Worm (Caenorhabditis elegans) whole organism, early embryonic: ENCODE measurements around the gene C24H10.3.

Experiments
- B0310.2 ChIP-seq: sonication (generic microtip); optimal IDR thresholded peaks from 2 replicates; lab custom pipeline; 2016; ENCODE audit warnings: mild to moderate bottlenecking, missing genetic modification characterization, missing compliant biosample characterization
- F13C5.2 ChIP-seq: sonication (generic microtip); optimal IDR thresholded peaks from 2 replicates; lab custom pipeline; 2017; ENCODE audit warnings: mild to moderate bottlenecking, missing genetic modification characterization, inconsistent platforms, missing compliant biosample characterization
- aly-1 ChIP-seq: sonication (generic microtip); optimal IDR thresholded peaks from 2 replicates; lab custom pipeline; 2016; ENCODE audit warnings: missing genetic modification characterization, missing compliant biosample characterization
- ama-1 ChIP-seq: fragments of 150-350 bp; optimal IDR thresholded peaks from 2 replicates; lab custom pipeline; 2014
- ceh-36 ChIP-seq: sonication (generic microtip); optimal IDR thresholded peaks from 2 replicates; lab custom pipeline; 2016; ENCODE audit warnings: missing genetic modification characterization, inconsistent platforms, missing compliant biosample characterization
- flt-1 ChIP-seq: fragments of 200-800 bp; sonication (Bioruptor generic); IDR thresholded peaks from 2 replicates; pipeline ENCODE4 v1.3.6; 2022; ENCODE audit warnings: missing genetic modification characterization, missing compliant biosample characterization
- hmg-4 ChIP-seq: fragments of 200-800 bp; sonication (Bioruptor generic); optimal IDR thresholded peaks from 2 replicates; lab custom pipeline; 2018; ENCODE audit warnings: mild to moderate bottlenecking, missing genetic modification characterization, missing compliant biosample characterization
- hnd-1 ChIP-seq: sonication (generic microtip); optimal IDR thresholded peaks from 2 replicates; lab custom pipeline; 2016; ENCODE audit warnings: missing genetic modification characterization, missing compliant biosample characterization
- pes-1 ChIP-seq: fragments of 200-800 bp; sonication (Bioruptor generic); IDR thresholded peaks from 2 replicates; pipeline ENCODE4 v1.3.6; 2022; ENCODE audit warnings: missing genetic modification reagents, missing genetic modification characterization, missing compliant biosample characterization
- sea-1 ChIP-seq: fragments of 200-800 bp; sonication (Bioruptor generic); conservative IDR thresholded peaks from 2 replicates; pipeline ENCODE4 v1.3.6; 2022; ENCODE audit warnings: missing genetic modification characterization, missing compliant biosample characterization
- tra-4 ChIP-seq: sonication (generic microtip); optimal IDR thresholded peaks from 2 replicates; lab custom pipeline; 2017; ENCODE audit warnings: missing genetic modification characterization, missing compliant biosample characterization

DNA sequence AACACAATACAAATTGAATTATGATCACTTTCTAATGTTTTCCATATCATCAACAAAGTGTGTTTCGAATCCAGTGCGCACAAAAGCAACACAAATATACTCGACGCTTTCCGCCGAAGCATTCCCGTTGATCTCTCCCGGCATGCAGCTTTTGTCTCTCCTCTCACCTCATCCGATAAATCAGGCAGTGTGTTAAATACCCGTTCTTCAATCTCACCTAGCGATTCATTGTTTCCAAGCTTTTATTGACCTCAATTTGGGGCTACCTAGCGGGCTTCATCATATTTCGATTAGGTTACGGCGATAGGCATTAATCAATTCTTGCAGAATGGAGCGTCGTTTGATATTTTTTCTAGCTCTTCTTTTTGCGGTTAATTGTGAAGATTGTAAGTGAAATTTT lies 36.6 kb upstream of the C24H10.3 start, which contains the start of gene ZC449.1:
- no peak for TF ChIP-seq tra-4 (tag; lab: Kevin White, UChicago)
- TF ChIP-seq sea-1 (GFP tag; lab: Robert Waterston, UW), result no peak
- no peak for TF ChIP-seq flt-1 (GFP tag; lab: Robert Waterston, UW)
- TF ChIP-seq ama-1 (lab: Kevin White, UChicago), result no peak
- no peak for TF ChIP-seq hnd-1 (tag; lab: Kevin White, UChicago)
- no peak for TF ChIP-seq B0310.2 (tag; lab: Kevin White, UChicago)
- TF ChIP-seq hmg-4 (GFP tag; lab: Kevin White, UChicago), result no peak
- no peak for TF ChIP-seq aly-1 (tag; lab: Kevin White, UChicago)
- TF ChIP-seq pes-1 (GFP tag; lab: Robert Waterston, UW), result no peak
- no peak for TF ChIP-seq ceh-36
- TF ChIP-seq F13C5.2 (tag; lab: Kevin White, UChicago), result no peak
